Worm (Caenorhabditis elegans): Measurements from ENCODE around the gene C53B7.2.
"Not testable (repeated sequence)": the region's sequence is repeated elsewhere in the genome, so short reads cannot be mapped to it uniquely, and the experiment has no call there.

C53B7.2 gene

ce11 chrX:6867707-6868106, 21.7 kb downstream of the C53B7.2 start (continued):
- TF ChIP-seq bed-1 (GFP tag; IDR thresholded peaks at IDR 0.05) (0 out of 2 replicates have a peak, but pooled peaks have one; percentile 66), unc-62 (GFP tag; optimal IDR thresholded peaks at IDR 0.05) (no peak), ceh-79 (tag; optimal IDR thresholded peaks at IDR 0.05) (peak; percentile 95), hmg-1.2 (GFP tag; IDR thresholded peaks at IDR 0.05) (peak; percentile 83)

- TF ChIP-seq Y67H2A.10 (GFP tag; conservative IDR thresholded peaks at IDR 0.05); nfyb-1 (GFP tag; IDR thresholded peaks at IDR 0.05); xnd-1 (tag; optimal IDR thresholded peaks at IDR 0.05): not testable (repeated sequence)
These were observed 22.6 kb downstream of the C53B7.2 start, which contains the start of gene C53B7.6 for ce11 chrX:6868669-6869068. TSS of gene C53B7.6 (minus strand) at chrX:6868769.

- no peak for TF ChIP-seq tbp1 (GFP tag; optimal IDR thresholded peaks at IDR 0.05)
- TF ChIP-seq snpc-1.1 (tag; optimal IDR thresholded peaks at IDR 0.05; ENCODE audit: insufficient read depth) = no peak
- no peak for TF ChIP-seq repo-1 (tag; optimal IDR thresholded peaks at IDR 0.05)
- TF ChIP-seq F10E7.11 (tag; optimal IDR thresholded peaks at IDR 0.05) = no peak
- no peak for TF ChIP-seq ztf-3 (GFP tag; optimal IDR thresholded peaks at IDR 0.05)
- no peak for TF ChIP-seq hlh-26 (GFP tag; conservative IDR thresholded peaks at IDR 0.05)
- TF ChIP-seq nhr-179 (tag; optimal IDR thresholded peaks at IDR 0.05) = no peak
- no peak for TF ChIP-seq B0019.2 (GFP tag; conservative IDR thresholded peaks at IDR 0.05)
- TF ChIP-seq Y79H2A.3 (GFP tag; conservative IDR thresholded peaks at IDR 0.05) = no peak
- no peak for TF ChIP-seq athp-1 (tag; optimal IDR thresholded peaks at IDR 0.05)
- TF ChIP-seq mcd-1 (GFP tag; IDR thresholded peaks at IDR 0.05) = no peak
- TF ChIP-seq lin-26 (GFP tag; IDR thresholded peaks at IDR 0.05) = no peak
- TF ChIP-seq let-607 (tag; optimal IDR thresholded peaks at IDR 0.05) = no peak
- no peak for TF ChIP-seq unc-62 (GFP tag; optimal IDR thresholded peaks at IDR 0.05)
These were observed 28.7 kb downstream of the C53B7.2 start, which contains the start of gene F41C6.4 for ce11 chrX:6874723-6875122. TSS of gene F41C6.4 (minus strand) at chrX:6874823.

ce11 chrX:6875273-6875672, 29.2 kb downstream of the C53B7.2 start:
- TF ChIP-seq ZK185.1 (tag; optimal IDR thresholded peaks at IDR 0.05; ENCODE audit: poor library complexity, severe bottlenecking) (no peak), dpl-1 (GFP tag; optimal IDR thresholded peaks at IDR 0.05) (no peak), ztf-18 (tag; optimal IDR thresholded peaks at IDR 0.05) (no peak), ets-4 (GFP tag; optimal IDR thresholded peaks at IDR 0.05) (no peak), hsf-1 (GFP tag; IDR thresholded peaks at IDR 0.05) (no peak), nfyb-1 (GFP tag; IDR thresholded peaks at IDR 0.05) (0 out of 2 replicates have a peak, but pooled peaks have one; percentile 31), cebp-2 (GFP tag; IDR thresholded peaks at IDR 0.05) (no peak), xnd-1 (tag; optimal IDR thresholded peaks at IDR 0.05) (no peak), ceh-91 (GFP tag; IDR thresholded peaks at IDR 0.05) (no peak), zfh-2 (GFP tag; conservative IDR thresholded peaks at IDR 0.05) (peak; percentile 63), nhr-120 (GFP tag; IDR thresholded peaks at IDR 0.05) (no peak), ccch-3 (GFP tag; optimal IDR thresholded peaks at IDR 0.05) (no peak), F57C9.4 (tag; optimal IDR thresholded peaks at IDR 0.05) (no peak), hmg-20 (GFP tag; IDR thresholded peaks at IDR 0.05) (no peak), egrh-3 (GFP tag; IDR thresholded peaks at IDR 0.05) (peak; percentile 24; the same call in 1 of the 2 replicates)

ce11 chrX:6877436-6877835, 31.4 kb downstream of the C53B7.2 start, which contains the start of gene col-173:
TSS of gene col-173 (minus strand) at chrX:6877536.
- TF ChIP-seq B0019.2 (GFP tag; conservative IDR thresholded peaks at IDR 0.05) (no peak), lir-1 (GFP tag; conservative IDR thresholded peaks at IDR 0.05) (no peak), snpc-3.4 (tag; optimal IDR thresholded peaks at IDR 0.05) (no peak), hlh-26 (GFP tag; conservative IDR thresholded peaks at IDR 0.05) (no peak), madf-10 (tag; optimal IDR thresholded peaks at IDR 0.05) (no peak), T07F8.4 (tag; optimal IDR thresholded peaks at IDR 0.05) (no peak), mes-4 (tag; optimal IDR thresholded peaks at IDR 0.05) (no peak), F33H1.4 (GFP tag; IDR thresholded peaks at IDR 0.05) (no peak), F10E7.11 (tag; optimal IDR thresholded peaks at IDR 0.05) (no peak), attf-5 (GFP tag; optimal IDR thresholded peaks at IDR 0.05) (no peak), zfh-2 (GFP tag; conservative IDR thresholded peaks at IDR 0.05) (no peak), somi-1 (GFP tag; optimal IDR thresholded peaks at IDR 0.05) (no peak), lsy-27 (tag; optimal IDR thresholded peaks at IDR 0.05; ENCODE audit: borderline replicate concordance, insufficient read depth) (no peak), repo-1 (tag; optimal IDR thresholded peaks at IDR 0.05) (no peak)
